Worm (Caenorhabditis elegans): ENCODE measurements around the gene nas-6.

The nas-6 gene

DNA sequence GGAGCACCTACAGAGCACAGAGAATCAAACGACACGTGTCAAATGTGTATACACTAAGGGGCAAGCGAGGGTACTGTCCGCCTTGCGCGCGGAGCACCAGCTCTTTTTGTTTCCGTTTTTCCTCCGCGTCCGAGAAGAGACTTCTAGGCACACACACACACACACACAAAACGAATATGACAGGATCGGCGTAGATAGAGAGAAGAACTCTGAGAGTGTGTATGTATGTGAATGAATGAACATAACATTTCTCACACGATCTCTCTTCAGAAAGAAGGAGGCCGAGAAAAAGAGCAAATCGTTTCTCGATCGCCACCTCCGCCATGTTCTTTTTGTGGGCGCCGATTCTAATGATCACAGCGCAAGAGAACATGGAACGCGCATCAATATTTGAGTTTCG is at the start of gene nas-6:
Gene nas-6, minus strand, starts transcription at position 101 of the 400 bp plus-strand sequence.
- TF ChIP-seq C38D4.7 (GFP tag; optimal IDR thresholded peaks at IDR 0.05) (no peak), pros-1 (tag; optimal IDR thresholded peaks at IDR 0.05) (no peak), K09A11.1 (tag; optimal IDR thresholded peaks at IDR 0.05; ENCODE audit: insufficient read depth) (no peak), ceh-30 (tag; optimal IDR thresholded peaks at IDR 0.05) (no peak), ceh-2 (tag; optimal IDR thresholded peaks at IDR 0.05) (no peak), fkh-10 (GFP tag; optimal IDR thresholded peaks at IDR 0.05) (no peak), pqm-1 (tag; optimal IDR thresholded peaks at IDR 0.05) (no peak), pha-4 (tag; optimal IDR thresholded peaks at IDR 0.05) (no peak), ceh-19 (GFP tag; optimal IDR thresholded peaks at IDR 0.05) (no peak), dve-1 (tag; optimal IDR thresholded peaks at IDR 0.05) (no peak), T23F11.4 (GFP tag; optimal IDR thresholded peaks at IDR 0.05) (no peak), ahr-1 (tag; optimal IDR thresholded peaks at IDR 0.05) (no peak), ceh-24 (tag; optimal IDR thresholded peaks at IDR 0.05) (no peak), ets-4 (tag; optimal IDR thresholded peaks at IDR 0.05) (no peak), pha-2 (tag; optimal IDR thresholded peaks at IDR 0.05) (no peak), nhr-232 (tag; optimal IDR thresholded peaks at IDR 0.05) (no peak), fax-1 (tag; optimal IDR thresholded peaks at IDR 0.05) (no peak), ceh-31 (tag; optimal IDR thresholded peaks at IDR 0.05) (no peak)

DNA sequence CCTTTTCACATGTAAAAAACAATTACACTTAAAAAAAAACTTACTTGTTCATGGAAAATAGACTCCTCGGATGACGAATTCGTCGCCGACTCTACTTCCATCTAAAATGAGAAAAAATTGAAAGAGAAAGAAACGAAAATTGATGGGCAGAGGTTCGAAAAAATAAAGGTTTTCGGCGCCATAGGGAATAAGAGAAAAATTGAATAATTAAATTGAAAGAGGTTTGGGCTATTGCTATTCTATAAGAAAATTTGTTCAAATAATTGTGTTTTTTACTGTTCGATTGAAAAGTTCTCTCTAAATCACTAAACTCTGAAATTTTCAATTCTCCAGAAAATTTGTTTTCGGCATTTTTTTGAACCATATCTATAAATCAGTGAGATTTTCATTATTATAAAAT is 7.3 kb downstream of the nas-6 start, which contains the start of gene rabr-2:
Gene rabr-2, minus strand, starts transcription at position 101 of the 400 bp plus-strand sequence.
- TF ChIP-seq ceh-9 (tag; optimal IDR thresholded peaks at IDR 0.05) (no peak), mec-3 (tag; optimal IDR thresholded peaks at IDR 0.05; ENCODE audit: borderline replicate concordance) (no peak), pax-1 (tag; optimal IDR thresholded peaks at IDR 0.05) (no peak), ceh-14 (tag; optimal IDR thresholded peaks at IDR 0.05) (no peak), F13H6.1 (tag; optimal IDR thresholded peaks at IDR 0.05) (no peak), ceh-30 (tag; optimal IDR thresholded peaks at IDR 0.05) (no peak), madf-2 (tag; optimal IDR thresholded peaks at IDR 0.05) (no peak), sox-2 (GFP tag; IDR thresholded peaks at IDR 0.05) (no peak), rnt-1 (tag; optimal IDR thresholded peaks at IDR 0.05) (no peak), pha-4 (tag; optimal IDR thresholded peaks at IDR 0.05) (no peak), tbx-7 (tag; optimal IDR thresholded peaks at IDR 0.05) (no peak), pros-1 (tag; optimal IDR thresholded peaks at IDR 0.05) (no peak), sdc-2 (tag; optimal IDR thresholded peaks at IDR 0.05) (no peak), T23F11.4 (GFP tag; optimal IDR thresholded peaks at IDR 0.05) (no peak), ceh-45 (GFP tag; IDR thresholded peaks at IDR 0.05) (no peak), unc-42 (tag; optimal IDR thresholded peaks at IDR 0.05) (no peak), unc-3 (GFP tag; conservative IDR thresholded peaks at IDR 0.05) (no peak), unc-3 (tag; optimal IDR thresholded peaks at IDR 0.05) (no peak)

DNA sequence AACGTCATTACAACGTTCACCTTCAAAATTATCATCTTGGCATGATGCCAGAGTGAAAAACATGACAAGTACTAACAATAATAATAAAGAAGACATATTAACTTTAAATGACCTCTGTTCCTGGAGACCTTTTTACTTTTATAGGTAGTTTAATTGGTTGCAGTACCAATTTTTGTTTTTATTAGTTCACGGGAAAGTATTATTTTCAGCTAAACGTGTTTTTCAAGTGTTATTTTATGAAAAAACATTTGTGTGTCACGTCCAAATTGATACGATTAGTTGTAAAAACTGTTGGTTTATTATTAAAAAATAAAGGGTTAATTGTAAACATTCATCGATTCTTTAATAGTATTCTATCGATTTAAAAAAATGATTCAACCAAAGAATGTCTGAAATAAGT is 14.8 kb downstream of the nas-6 start, which contains the start of gene grl-24:
Gene grl-24, minus strand, starts transcription at position 101 of the 400 bp plus-strand sequence.
- TF ChIP-seq dve-1 (tag; optimal IDR thresholded peaks at IDR 0.05): no peak
- TF ChIP-seq nhr-11 (tag; optimal IDR thresholded peaks at IDR 0.05): no peak
- no peak for TF ChIP-seq zip-5 (tag; optimal IDR thresholded peaks at IDR 0.05)
- no peak for TF ChIP-seq nhr-232 (tag; optimal IDR thresholded peaks at IDR 0.05)
- no peak for TF ChIP-seq madf-2 (tag; optimal IDR thresholded peaks at IDR 0.05)
- TF ChIP-seq ceh-9 (tag; optimal IDR thresholded peaks at IDR 0.05): no peak
- no peak for TF ChIP-seq sdc-2 (tag; optimal IDR thresholded peaks at IDR 0.05)

DNA sequence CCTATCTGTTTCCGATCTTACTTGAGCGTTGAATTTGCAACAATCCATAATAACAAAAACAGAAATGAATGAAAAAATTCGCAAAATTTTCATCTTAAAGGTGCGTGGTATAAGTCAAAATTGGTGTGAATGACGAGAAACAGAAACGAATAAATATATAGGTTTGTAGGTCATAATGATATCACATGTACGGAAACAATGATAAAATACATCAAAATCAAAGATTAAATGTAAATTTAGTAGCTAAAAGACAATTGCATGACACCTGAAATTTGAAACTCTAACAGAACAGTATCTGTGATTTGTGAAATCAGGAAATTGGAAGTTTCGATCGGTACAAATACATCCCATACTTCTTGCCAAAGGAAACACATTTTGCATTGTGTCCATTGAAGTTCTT is 15.3 kb downstream of the nas-6 start, which contains the start of gene F11E6.9:
Gene F11E6.9, minus strand, starts transcription at position 101 of the 400 bp plus-strand sequence.
- TF ChIP-seq ets-4 (tag; optimal IDR thresholded peaks at IDR 0.05) (no peak), T23F11.4 (GFP tag; optimal IDR thresholded peaks at IDR 0.05) (no peak), mec-3 (tag; optimal IDR thresholded peaks at IDR 0.05; ENCODE audit: borderline replicate concordance) (no peak), sdc-2 (tag; optimal IDR thresholded peaks at IDR 0.05) (no peak), ceh-6 (GFP tag; optimal IDR thresholded peaks at IDR 0.05) (no peak), unc-3 (GFP tag; conservative IDR thresholded peaks at IDR 0.05) (no peak), unc-3 (tag; optimal IDR thresholded peaks at IDR 0.05) (no peak), fkh-10 (GFP tag; optimal IDR thresholded peaks at IDR 0.05) (no peak), syd-9 (tag; optimal IDR thresholded peaks at IDR 0.05) (no peak), fkh-6 (tag; optimal IDR thresholded peaks at IDR 0.05) (no peak), ceh-14 (tag; optimal IDR thresholded peaks at IDR 0.05) (no peak), madf-2 (tag; optimal IDR thresholded peaks at IDR 0.05) (no peak), nhr-11 (tag; optimal IDR thresholded peaks at IDR 0.05) (no peak), sox-4 (tag; optimal IDR thresholded peaks at IDR 0.05) (no peak), ttx-3 (tag; optimal IDR thresholded peaks at IDR 0.05) (no peak)
